Worm (Caenorhabditis elegans): Measurements from ENCODE around the gene Y37D8A.5.

The Y37D8A.5 gene

ce11 chrIII:12818050-12818738 lies 37.1 kb downstream of the Y37D8A.5 start, which contains the start of gene arx-5:
TSS of gene arx-5 (minus strand) at chrIII:12818100.
- TF ChIP-seq lsy-2 (tag; optimal IDR thresholded peaks at IDR 0.05) (peak in 1 of 2 experiments; percentile 31), Y48G9A.11 (GFP tag; IDR thresholded peaks at IDR 0.05) (peak; percentile 94), mes-2 (tag; optimal IDR thresholded peaks at IDR 0.05; ENCODE audit: poor library complexity, severe bottlenecking) (peak; percentile 2), mep-1 (tag; optimal IDR thresholded peaks at IDR 0.05) (no peak), R02D3.7 (tag; optimal IDR thresholded peaks at IDR 0.05) (peak; percentile 71), T20F7.1 (GFP tag; optimal IDR thresholded peaks at IDR 0.05) (peak; percentile 93), nhr-6 (tag; optimal IDR thresholded peaks at IDR 0.05) (no peak), daf-16 (GFP tag; optimal IDR thresholded peaks at IDR 0.05) (no peak), daf-16 (tag; optimal IDR thresholded peaks at IDR 0.05) (peak; percentile 37), skn-1 (tag; optimal IDR thresholded peaks at IDR 0.05) (no peak), lin-38 (GFP tag; IDR thresholded peaks at IDR 0.05) (0 out of 2 replicates have a peak, but pooled peaks have one; percentile 10)

- TF ChIP-seq nhr-28 (tag; optimal IDR thresholded peaks at IDR 0.05) = no peak
- no peak for TF ChIP-seq ztf-11 (tag; optimal IDR thresholded peaks at IDR 0.05)
- TF ChIP-seq spr-3 (GFP tag; optimal IDR thresholded peaks at IDR 0.05) = no peak
- no peak for TF ChIP-seq lin-13 (GFP tag; optimal IDR thresholded peaks at IDR 0.05)
- TF ChIP-seq mdt-29 (GFP tag; IDR thresholded peaks at IDR 0.05) = no peak
- no peak for TF ChIP-seq F26F4.8 (GFP tag; conservative IDR thresholded peaks at IDR 0.05)
- TF ChIP-seq skn-1 (tag; optimal IDR thresholded peaks at IDR 0.05) = no peak
These were observed 42.1 kb downstream of the Y37D8A.5 start, which contains the start of gene BE10.4 for ce11 chrIII:12813193-12813592. TSS of gene BE10.4 (plus strand) at chrIII:12813493.

- TF ChIP-seq nhr-42 (GFP tag; IDR thresholded peaks at IDR 0.05) = no peak
- TF ChIP-seq zfp-2 (tag; optimal IDR thresholded peaks at IDR 0.05) = no peak
- no peak for TF ChIP-seq R02D3.7 (tag; optimal IDR thresholded peaks at IDR 0.05)
- no peak for TF ChIP-seq lin-39 (tag; optimal IDR thresholded peaks at IDR 0.05)
- TF ChIP-seq lin-13 (GFP tag; optimal IDR thresholded peaks at IDR 0.05) = no peak
- TF ChIP-seq mxl-2 (GFP tag; conservative IDR thresholded peaks at IDR 0.05) = no peak
- no peak for TF ChIP-seq nhr-77 (tag; optimal IDR thresholded peaks at IDR 0.05)
- no peak for TF ChIP-seq daf-8 (GFP tag; IDR thresholded peaks at IDR 0.05)
- no peak for TF ChIP-seq ztf-11 (tag; optimal IDR thresholded peaks at IDR 0.05)
These were observed 47.6 kb downstream of the Y37D8A.5 start, which contains the start of gene BE10.3 for ce11 chrIII:12807726-12808125. TSS of gene BE10.3 (plus strand) at chrIII:12808026.

ce11 chrIII:12806712-12807111 lies 48.6 kb downstream of the Y37D8A.5 start, which contains the start of gene BE10.5:
TSS of gene BE10.5 (minus strand) at chrIII:12806812.
- TF ChIP-seq rbr-2 (tag; optimal IDR thresholded peaks at IDR 0.05) (no peak), F26F4.8 (GFP tag; conservative IDR thresholded peaks at IDR 0.05) (no peak), hlh-30 (tag; optimal IDR thresholded peaks at IDR 0.05; ENCODE audit: insufficient read depth) (no peak), ztf-7 (tag; optimal IDR thresholded peaks at IDR 0.05) (no peak), zag-1 (tag; optimal IDR thresholded peaks at IDR 0.05) (no peak), zip-11 (GFP tag; IDR thresholded peaks at IDR 0.05) (no peak), nhr-11 (tag; optimal IDR thresholded peaks at IDR 0.05) (no peak), lin-15B (tag; optimal IDR thresholded peaks at IDR 0.05) (no peak), snpc-4 (tag; optimal IDR thresholded peaks at IDR 0.05) (no peak), skn-1 (tag; optimal IDR thresholded peaks at IDR 0.05) (no peak), ama-1 (optimal IDR thresholded peaks at IDR 0.05) (no peak)

Measured in whole organism, L4 larva.